Worm (Caenorhabditis elegans) whole organism, L1 larva: ENCODE results near the gene sorf-2.
A peak's percentile ranks its signal among the peaks of the same experiment; 100 is the strongest.

Experiments used
- C16A3.4 ChIP-seq: fragments of 150-350 bp; optimal IDR thresholded peaks from 2 replicates; lab custom pipeline; 2014; ENCODE audit warnings: missing biosample characterization, missing genetic modification characterization
- C34B4.2 ChIP-seq: sonication (generic microtip); optimal IDR thresholded peaks from 2 replicates; lab custom pipeline; 2017; ENCODE audit warnings: mild to moderate bottlenecking, missing genetic modification characterization, missing compliant biosample characterization
- aly-2 ChIP-seq: fragments of 150-350 bp; optimal IDR thresholded peaks from 2 replicates; lab custom pipeline; 2014; ENCODE audit warnings: missing biosample characterization, missing genetic modification characterization
- blmp-1 ChIP-seq: fragments of 150-350 bp; optimal IDR thresholded peaks from 2 replicates; lab custom pipeline; 2014; ENCODE audit warnings: missing biosample characterization, missing genetic modification characterization
- ceh-63 ChIP-seq: fragments of 200-800 bp; sonication (Bioruptor generic); optimal IDR thresholded peaks from 2 replicates; lab custom pipeline; 2018; ENCODE audit warnings: mild to moderate bottlenecking, missing genetic modification characterization, missing compliant biosample characterization
- ceh-82 ChIP-seq, 3 experiments: fragments of 150-350 bp in 1 of 3; sonication (generic microtip) in 2 of 3; optimal IDR thresholded peaks; 2 replicates each; lab custom pipeline; 2014 to 2017; ENCODE audit warnings: missing biosample characterization in 3 of 3, missing genetic modification characterization in 3 of 3
- ceh-88 ChIP-seq: fragments of 200-800 bp; sonication (Bioruptor generic); IDR thresholded peaks from 2 replicates; pipeline ENCODE4 v1.3.6; 2022; ENCODE audit warnings: missing genetic modification characterization, missing compliant biosample characterization
- dpl-1 ChIP-seq, 3 experiments: fragments of 150-350 bp in 2 of 3; sonication (generic microtip) in 1 of 3; optimal IDR thresholded peaks; 2 replicates each; lab custom pipeline; 2014 to 2017; ENCODE audit warnings: missing biosample characterization in 3 of 3, missing genetic modification characterization in 3 of 3, missing genetic modification reagents in 3 of 3
- dsc-1 ChIP-seq: sonication (generic microtip); optimal IDR thresholded peaks from 2 replicates; lab custom pipeline; 2016; ENCODE audit warnings: mild to moderate bottlenecking, missing genetic modification characterization, missing compliant biosample characterization
- efl-1 ChIP-seq, 4 experiments: fragments of 150-350 bp; optimal IDR thresholded peaks in 3 of 4; peaks in 1 of 4; 1 replicate in 1 of 4; 2 replicates in 3 of 4; lab custom pipeline; 2014; ENCODE audit warnings: missing biosample characterization in 2 of 4, missing genetic modification characterization in 2 of 4, missing genetic modification reagents in 2 of 4
- elt-2 ChIP-seq: sonication (generic microtip); optimal IDR thresholded peaks from 2 replicates; lab custom pipeline; 2016; ENCODE audit warnings: missing genetic modification characterization, mild to moderate bottlenecking, inconsistent platforms, missing compliant biosample characterization, missing genetic modification reagents
- ets-5 ChIP-seq: fragments of 200-800 bp; sonication (Bioruptor generic); IDR thresholded peaks from 2 replicates; pipeline ENCODE4 v1.3.6; 2022; ENCODE audit warnings: missing genetic modification characterization, missing compliant biosample characterization
- fkh-4 ChIP-seq: sonication (generic microtip); optimal IDR thresholded peaks from 2 replicates; lab custom pipeline; 2016; ENCODE audit warnings: missing compliant biosample characterization, missing genetic modification characterization, borderline replicate concordance
- grh-1 ChIP-seq: fragments of 200-800 bp; sonication (Bioruptor generic); IDR thresholded peaks from 2 replicates; pipeline ENCODE4 v1.3.6; 2022; ENCODE audit warnings: missing genetic modification reagents, missing genetic modification characterization, missing compliant biosample characterization
- lin-14 ChIP-seq: fragments of 200-800 bp; sonication (Bioruptor generic); optimal IDR thresholded peaks from 2 replicates; lab custom pipeline; 2018; ENCODE audit warnings: mild to moderate bottlenecking, missing genetic modification characterization, moderate library complexity, missing compliant biosample characterization
- lin-35 ChIP-seq, 2 experiments: fragments of 150-350 bp; optimal IDR thresholded peaks; 2 replicates each; lab custom pipeline; 2014; ENCODE audit warnings: missing biosample characterization in 2 of 2, missing genetic modification characterization in 2 of 2, missing genetic modification reagents in 2 of 2
- lin-39 ChIP-seq: fragments of 150-350 bp; optimal IDR thresholded peaks from 2 replicates; lab custom pipeline; 2014; ENCODE audit warnings: missing biosample characterization, missing genetic modification reagents, missing genetic modification characterization
- lsy-2 ChIP-seq, 2 experiments: fragments of 150-350 bp; optimal IDR thresholded peaks; 2 replicates each; lab custom pipeline; 2014; ENCODE audit warnings: missing biosample characterization in 2 of 2, missing genetic modification characterization in 2 of 2
- mdl-1 ChIP-seq, 2 experiments: fragments of 150-350 bp; optimal IDR thresholded peaks; 2 replicates each; lab custom pipeline; 2014 to 2017; ENCODE audit warnings: missing biosample characterization in 2 of 2, missing genetic modification characterization in 2 of 2, inconsistent platforms in 1 of 2
- mef-2 ChIP-seq: fragments of 150-350 bp; optimal IDR thresholded peaks from 2 replicates; lab custom pipeline; 2014; ENCODE audit warnings: missing biosample characterization, missing genetic modification characterization
- nhr-19 ChIP-seq: fragments of 200-800 bp; sonication (Bioruptor generic); conservative IDR thresholded peaks from 2 replicates; pipeline ENCODE4 v1.3.6; 2022; ENCODE audit warnings: missing genetic modification characterization, missing compliant biosample characterization
- nhr-47 ChIP-seq: sonication (generic microtip); optimal IDR thresholded peaks from 2 replicates; lab custom pipeline; 2016; ENCODE audit warnings: mild to moderate bottlenecking, missing genetic modification characterization, moderate library complexity, missing compliant biosample characterization
- nhr-77 ChIP-seq: fragments of 150-350 bp; optimal IDR thresholded peaks from 2 replicates; lab custom pipeline; 2014; ENCODE audit warnings: missing biosample characterization, missing genetic modification characterization
- nhr-90 ChIP-seq: sonication (generic microtip); optimal IDR thresholded peaks from 2 replicates; lab custom pipeline; 2016; ENCODE audit warnings: mild to moderate bottlenecking, missing genetic modification characterization, missing compliant biosample characterization; ENCODE audit not compliant: poor library complexity
- pqm-1 ChIP-seq: sonication (generic microtip); optimal IDR thresholded peaks from 3 replicates; lab custom pipeline; 2017; ENCODE audit warnings: missing biosample characterization, missing genetic modification characterization
- skn-1 ChIP-seq: fragments of 150-350 bp; optimal IDR thresholded peaks from 2 replicates; lab custom pipeline; 2014; ENCODE audit warnings: missing biosample characterization, missing genetic modification characterization
- snpc-4 ChIP-seq: fragments of 150-350 bp; optimal IDR thresholded peaks from 2 replicates; lab custom pipeline; 2014; ENCODE audit warnings: missing biosample characterization, missing genetic modification characterization
- snu-23 ChIP-seq: sonication (generic microtip); optimal IDR thresholded peaks from 2 replicates; lab custom pipeline; 2016; ENCODE audit warnings: missing genetic modification characterization, missing compliant biosample characterization
- sox-4 ChIP-seq: sonication (generic microtip); optimal IDR thresholded peaks from 2 replicates; lab custom pipeline; 2016; ENCODE audit warnings: missing genetic modification characterization, missing compliant biosample characterization
- sup-37 ChIP-seq: fragments of 200-800 bp; sonication (Bioruptor generic); optimal IDR thresholded peaks from 2 replicates; lab custom pipeline; 2018; ENCODE audit warnings: mild to moderate bottlenecking, missing genetic modification characterization, missing compliant biosample characterization
- swsn-7 ChIP-seq: sonication (generic microtip); optimal IDR thresholded peaks from 2 replicates; lab custom pipeline; 2016; ENCODE audit warnings: missing genetic modification characterization, missing compliant biosample characterization
- tbx-2 ChIP-seq: sonication (generic microtip); optimal IDR thresholded peaks from 2 replicates; lab custom pipeline; 2016; ENCODE audit warnings: missing genetic modification characterization, missing compliant biosample characterization
- unc-62 ChIP-seq: fragments of 150-350 bp; optimal IDR thresholded peaks from 2 replicates; lab custom pipeline; 2014; ENCODE audit warnings: missing biosample characterization, missing genetic modification reagents, missing genetic modification characterization
- unc-98 ChIP-seq: fragments of 200-800 bp; sonication (Bioruptor generic); IDR thresholded peaks from 2 replicates; pipeline ENCODE4 v1.3.6; 2022; ENCODE audit warnings: missing genetic modification characterization, missing compliant biosample characterization
- vab-15 ChIP-seq: sonication (generic microtip); optimal IDR thresholded peaks from 2 replicates; lab custom pipeline; 2017; ENCODE audit warnings: missing genotype, mild to moderate bottlenecking, missing genetic modification characterization, missing compliant biosample characterization
- xbp-1 ChIP-seq: sonication (generic microtip); optimal IDR thresholded peaks from 2 replicates; lab custom pipeline; 2016; ENCODE audit warnings: missing genetic modification characterization, missing compliant biosample characterization
- zip-4 ChIP-seq: fragments of 200-800 bp; sonication (Bioruptor generic); optimal IDR thresholded peaks from 2 replicates; lab custom pipeline; 2018; ENCODE audit warnings: mild to moderate bottlenecking, missing genetic modification characterization, moderate library complexity, missing compliant biosample characterization
- ztf-4 ChIP-seq: fragments of 150-350 bp; optimal IDR thresholded peaks from 2 replicates; lab custom pipeline; 2014; ENCODE audit warnings: missing biosample characterization, missing genetic modification characterization

sorf-2 gene

ce11 chrIII:5294867-5295266 is 31.6 kb upstream of the sorf-2 start (continued):
- TF ChIP-seq zip-4 (GFP tag; lab: Kevin White, UChicago) (peak; percentile 34), vab-15 (tag; lab: Kevin White, UChicago) (peak; percentile 27), xbp-1 (peak; percentile 57), nhr-47 (tag; lab: Kevin White, UChicago) (peak; percentile 74), ceh-88 (0 out of 2 replicates have a peak, but pooled peaks have one; percentile 8), snpc-4 (no peak), nhr-77 (tag; lab: Kevin White, UChicago) (peak; percentile 32), swsn-7 (tag; lab: Kevin White, UChicago) (peak; percentile 65), ceh-63 (GFP tag; lab: Kevin White, UChicago) (peak; percentile 39), ceh-82 (tag; optimal IDR thresholded peaks at IDR 0.05; lab: Kevin White, UChicago) (peak; percentile 25 to 46 (median 34)), dsc-1 (peak; percentile 76), efl-1 (optimal IDR thresholded peaks at IDR 0.05; lab: Kevin White, UChicago) (peak; percentile 45 to 61), efl-1 (GFP tag; optimal IDR thresholded peaks at IDR 0.05 in 1 of 2; lab: Kevin White, UChicago) (peak; percentile 36 to 93), sox-4 (no peak), lsy-2 (tag; optimal IDR thresholded peaks at IDR 0.05; lab: Kevin White, UChicago) (peak; percentile 55 to 63), snu-23 (GFP tag; lab: Kevin White, UChicago) (peak; percentile 83), elt-2 (tag; lab: Kevin White, UChicago) (peak; percentile 40), lin-39 (tag; lab: Kevin White, UChicago) (peak; percentile 43), mef-2 (tag; lab: Kevin White, UChicago) (no peak), mdl-1 (tag; optimal IDR thresholded peaks at IDR 0.05; lab: Kevin White, UChicago) (peak in 1 of 2 experiments; percentile 37), dpl-1 (GFP tag; optimal IDR thresholded peaks at IDR 0.05; lab: Kevin White, UChicago) (peak; percentile 12 to 43 (median 26)), blmp-1 (tag; lab: Kevin White, UChicago) (peak; percentile 7), nhr-19 (GFP tag; lab: Robert Waterston, UW) (peak; percentile 81), ets-5 (GFP tag; lab: Robert Waterston, UW) (no peak), grh-1 (GFP tag; lab: Robert Waterston, UW) (no peak), aly-2 (tag; lab: Kevin White, UChicago) (no peak), tbx-2 (tag; lab: Kevin White, UChicago) (peak; percentile 57), pqm-1 (tag; lab: Kevin White, UChicago) (no peak), sup-37 (GFP tag; lab: Kevin White, UChicago) (no peak), ztf-4 (peak; percentile 52), lin-35 (GFP tag; optimal IDR thresholded peaks at IDR 0.05; lab: Kevin White, UChicago) (peak; percentile 43 to 61), C16A3.4 (peak; percentile 40), nhr-90 (tag; lab: Kevin White, UChicago) (peak; percentile 62)
- TF ChIP-seq, all 84 proteins: peak for 37

- no peak for TF ChIP-seq nhr-90 (tag; lab: Kevin White, UChicago)
- TF ChIP-seq, all 84 proteins: peak for 0
Measured at ce11 chrIII:5301786-5302268, 24.6 kb upstream of the sorf-2 start, which contains the start of the genes T15B12.2 and F52C9.5. Gene T15B12.2 (minus strand): TSS chrIII:5301886. Gene F52C9.5 (plus strand): TSS chrIII:5302218.

ce11 chrIII:5304044-5304443 is 22.4 kb upstream of the sorf-2 start:
- TF ChIP-seq C34B4.2 (tag; lab: Kevin White, UChicago) (no peak), unc-98 (GFP tag; lab: Robert Waterston, UW) (no peak), lin-14 (GFP tag; lab: Kevin White, UChicago) (no peak), snpc-4 (no peak), unc-62 (GFP tag; lab: Kevin White, UChicago) (no peak), fkh-4 (tag; lab: Kevin White, UChicago) (no peak), skn-1 (no peak), C16A3.4 (no peak), sup-37 (GFP tag; lab: Kevin White, UChicago) (no peak), ceh-88 (no peak), dsc-1 (no peak)
